Worm (Caenorhabditis elegans) whole organism, mixed stage, embryonic: Measurements from ENCODE around the gene M163.1.

Experiments
- ces-1 ChIP-seq: fragments of 150-350 bp; optimal IDR thresholded peaks from 2 replicates; lab custom pipeline; 2014; ENCODE audit warnings: missing biosample characterization, missing genetic modification reagents, missing genetic modification characterization
- unc-39 ChIP-seq: fragments of 150-350 bp; optimal IDR thresholded peaks from 2 replicates; lab custom pipeline; 2014; ENCODE audit warnings: missing biosample characterization, missing genetic modification characterization

- TF ChIP-seq unc-39 (tag; lab: Kevin White, UChicago) (no peak), ces-1 (GFP tag; lab: Kevin White, UChicago) (no peak)
Measured at ce11 chrX:14507992-14508391, 4.4 kb upstream of the M163.1 start.
